Worm (Caenorhabditis elegans) whole organism, L4/young adult: ENCODE data around the gene Y57G11C.22.

ENCODE experiments used
- dao-5 ChIP-seq: sonication (generic microtip); optimal IDR thresholded peaks from 2 replicates; lab custom pipeline; 2016; ENCODE audit warnings: missing genotype, missing genetic modification characterization, moderate library complexity, missing compliant biosample characterization
- him-1 ChIP-seq: sonication (generic microtip); optimal IDR thresholded peaks from 2 replicates; lab custom pipeline; 2016; ENCODE audit warnings: missing genotype, missing genetic modification reagents, missing genetic modification characterization, missing compliant biosample characterization

DNA sequence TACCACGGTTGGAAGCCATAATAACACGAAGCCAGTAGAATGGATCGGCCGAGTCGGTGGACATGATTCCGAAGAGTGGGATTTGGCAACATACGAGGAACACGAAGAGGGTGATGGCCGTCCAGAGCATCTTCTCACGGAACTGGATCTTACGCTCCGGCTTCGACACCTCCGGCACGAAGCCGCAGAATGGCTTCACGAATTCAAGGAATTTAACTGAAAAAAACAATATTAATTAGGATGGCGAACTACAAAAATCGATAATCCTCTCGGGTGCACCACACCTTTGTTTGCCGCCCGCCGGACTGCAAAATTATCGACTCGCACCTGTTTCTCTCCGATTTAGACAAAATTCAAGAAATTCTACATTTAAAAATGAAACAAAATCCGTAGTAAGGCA, 12.8 kb upstream of the Y57G11C.22 start:
- TF ChIP-seq him-1 (tag; lab: Kevin White, UChicago) (no peak), dao-5 (tag; lab: Kevin White, UChicago) (no peak)
